Worm (Caenorhabditis elegans) whole organism, early embryonic: ENCODE results near the gene M162.15.

Experiments
- ama-1 ChIP-seq: fragments of 150-350 bp; optimal IDR thresholded peaks from 2 replicates; lab custom pipeline; 2014
- pes-1 ChIP-seq: fragments of 200-800 bp; sonication (Bioruptor generic); IDR thresholded peaks from 2 replicates; pipeline ENCODE4 v1.3.6; 2022; ENCODE audit warnings: missing genetic modification reagents, missing genetic modification characterization, missing compliant biosample characterization
- tbx-11 ChIP-seq: fragments of 200-800 bp; sonication (Bioruptor generic); IDR thresholded peaks from 2 replicates; pipeline ENCODE4 v1.3.6; 2022; ENCODE audit warnings: missing genetic modification characterization, missing compliant biosample characterization
- tra-4 ChIP-seq: sonication (generic microtip); optimal IDR thresholded peaks from 2 replicates; lab custom pipeline; 2017; ENCODE audit warnings: missing genetic modification characterization, missing compliant biosample characterization

- TF ChIP-seq ama-1 (lab: Kevin White, UChicago): no peak
- no peak for TF ChIP-seq tra-4 (tag; lab: Kevin White, UChicago)
- TF ChIP-seq pes-1 (GFP tag; lab: Robert Waterston, UW): no peak
- TF ChIP-seq tbx-11 (GFP tag; lab: Robert Waterston, UW): no peak
Observed at ce11 chrV:19801033-19801432, 29.5 kb upstream of the M162.15 start, which contains the start of gene Y116F11B.2.
